Fruit fly (Drosophila melanogaster) Kc167 (cell line): ENCODE measurements around the gene CG7509.

ENCODE experiments used
- Myc ChIP-seq: fragments of >200 bp; optimal IDR thresholded peaks from 2 replicates; lab custom pipeline; 2017; ENCODE audit warnings: missing external identifiers
- Sin3A ChIP-seq: fragments of >200 bp; optimal IDR thresholded peaks from 2 replicates; lab custom pipeline; 2018; ENCODE audit warnings: missing external identifiers
- h ChIP-seq: fragments of >200 bp; optimal IDR thresholded peaks from 3 replicates; lab custom pipeline; 2018; ENCODE audit warnings: missing external identifiers
- insv ChIP-seq: fragments of >200 bp; optimal IDR thresholded peaks from 3 replicates; lab custom pipeline; 2018; ENCODE audit warnings: missing external identifiers
- psq ChIP-seq: fragments of >200 bp; optimal IDR thresholded peaks from 2 replicates; lab custom pipeline; 2017; ENCODE audit warnings: missing external identifiers
- ttk ChIP-seq: sonication (Bioruptor generic); optimal IDR thresholded peaks from 2 replicates; lab custom pipeline; 2017; ENCODE audit warnings: missing external identifiers

Gene CG7509

dm6 chr3L:4805174-4805573 lies at the start of gene CG7509:
Gene CG7509 (minus strand): TSS chr3L:4805274.
- no peak for TF ChIP-seq psq
- TF ChIP-seq Myc (lab: Kevin White, UChicago), result no peak
- TF ChIP-seq insv (lab: Kevin White, UChicago), result no peak
- no peak for TF ChIP-seq Sin3A
- TF ChIP-seq h (lab: Kevin White, UChicago), result no peak
- no peak for TF ChIP-seq ttk

DNA sequence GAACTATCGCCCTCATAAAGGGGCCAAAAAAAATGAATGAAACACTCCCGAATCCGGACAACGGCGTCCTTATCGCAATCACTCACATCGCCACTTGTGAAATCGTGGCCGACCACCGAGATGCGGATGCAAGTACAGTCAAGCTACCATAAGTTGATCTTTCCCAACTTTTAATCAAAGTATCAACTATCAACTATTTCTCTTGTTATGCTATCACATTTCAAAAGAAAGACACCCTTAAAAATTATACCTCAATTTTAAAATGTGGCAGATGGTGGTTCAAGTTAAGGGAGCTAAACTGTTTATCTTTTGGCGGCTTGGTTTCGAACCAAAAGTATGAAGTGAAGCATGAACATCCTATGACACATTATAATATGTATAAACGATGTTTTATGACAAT lies 49.1 kb upstream of the CG7509 start:
- TF ChIP-seq psq (no peak), ttk (no peak), Myc (lab: Kevin White, UChicago) (no peak), h (lab: Kevin White, UChicago) (no peak), insv (lab: Kevin White, UChicago) (no peak), Sin3A (no peak)

- TF ChIP-seq Myc (lab: Kevin White, UChicago) (no peak), ttk (no peak), insv (lab: Kevin White, UChicago) (no peak), Sin3A (no peak), psq (no peak), h (lab: Kevin White, UChicago) (no peak)
These were observed 48.0 kb upstream of the CG7509 start for dm6 chr3L:4853070-4853469.

- no peak for TF ChIP-seq insv (lab: Kevin White, UChicago)
- no peak for TF ChIP-seq psq
- TF ChIP-seq h (lab: Kevin White, UChicago), result no peak
- TF ChIP-seq Sin3A, result no peak
- TF ChIP-seq Myc (lab: Kevin White, UChicago), result no peak
- no peak for TF ChIP-seq ttk
These were observed 47.5 kb upstream of the CG7509 start, which contains the start of gene CG32237 for dm6 chr3L:4852411-4853050. Gene CG32237 (minus strand): TSS chr3L:4852461.

DNA sequence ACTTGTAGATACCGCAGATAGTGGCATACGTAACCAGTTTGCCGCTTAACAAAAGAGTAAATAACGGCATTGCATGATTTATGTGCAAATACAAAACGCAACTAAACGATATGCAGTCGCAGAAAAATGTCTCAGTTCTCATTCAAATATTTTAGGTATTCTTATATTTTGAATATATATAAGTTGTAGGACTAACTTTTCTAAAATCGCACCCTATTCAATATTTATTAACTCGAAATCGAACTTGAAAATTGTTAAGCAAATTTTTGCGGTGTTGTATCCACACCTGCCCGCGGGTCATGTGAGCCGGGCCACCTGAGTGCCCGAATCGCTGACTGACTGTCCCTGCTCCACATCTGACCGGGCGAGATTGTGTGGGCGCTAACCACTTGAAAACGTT lies 43.0 kb upstream of the CG7509 start:
- no peak for TF ChIP-seq psq
- no peak for TF ChIP-seq h (lab: Kevin White, UChicago)

dm6 chr3L:4844792-4845191 lies 39.7 kb upstream of the CG7509 start:
- TF ChIP-seq insv (lab: Kevin White, UChicago), result no peak
- TF ChIP-seq Sin3A, result no peak
- TF ChIP-seq Myc (lab: Kevin White, UChicago), result no peak
- no peak for TF ChIP-seq psq
- no peak for TF ChIP-seq ttk
- TF ChIP-seq h (lab: Kevin White, UChicago), result no peak

DNA sequence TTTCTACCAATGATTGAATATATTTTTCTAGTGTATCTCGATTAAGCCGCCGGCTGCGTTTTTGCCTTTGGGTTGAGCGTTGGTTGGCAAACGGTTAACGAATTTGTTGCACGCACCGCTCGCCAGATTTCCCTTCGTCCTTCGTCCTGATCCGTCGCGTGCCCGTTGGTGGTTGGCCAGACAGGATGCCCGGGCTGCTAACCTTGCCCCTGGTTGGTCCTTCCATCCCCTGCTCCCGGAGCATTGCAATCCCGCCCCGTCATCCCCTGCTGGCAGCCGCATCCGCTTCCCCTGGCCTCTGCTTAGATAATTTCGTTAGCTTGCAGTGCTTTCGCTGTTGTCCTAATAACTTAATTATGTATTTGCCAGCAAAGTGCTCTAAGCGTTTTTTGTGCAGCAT lies 38.4 kb upstream of the CG7509 start:
- no peak for TF ChIP-seq Myc (lab: Kevin White, UChicago)
- TF ChIP-seq h (lab: Kevin White, UChicago), result no peak
- TF ChIP-seq insv (lab: Kevin White, UChicago), result no peak
- no peak for TF ChIP-seq Sin3A
- TF ChIP-seq ttk, result no peak
- no peak for TF ChIP-seq psq

- TF ChIP-seq Sin3A, result no peak
- TF ChIP-seq ttk, result no peak
- no peak for TF ChIP-seq h (lab: Kevin White, UChicago)
- TF ChIP-seq insv (lab: Kevin White, UChicago), result no peak
- no peak for TF ChIP-seq Myc (lab: Kevin White, UChicago)
- no peak for TF ChIP-seq psq
These were observed 37.6 kb upstream of the CG7509 start for dm6 chr3L:4842710-4843109.

- TF ChIP-seq psq (no peak), Myc (lab: Kevin White, UChicago) (no peak), Sin3A (no peak)
These were observed 35.2 kb upstream of the CG7509 start, which contains the start of gene CG13707 for dm6 chr3L:4840039-4840939. Gene CG13707 (minus strand): TSS chr3L:4840108.

DNA sequence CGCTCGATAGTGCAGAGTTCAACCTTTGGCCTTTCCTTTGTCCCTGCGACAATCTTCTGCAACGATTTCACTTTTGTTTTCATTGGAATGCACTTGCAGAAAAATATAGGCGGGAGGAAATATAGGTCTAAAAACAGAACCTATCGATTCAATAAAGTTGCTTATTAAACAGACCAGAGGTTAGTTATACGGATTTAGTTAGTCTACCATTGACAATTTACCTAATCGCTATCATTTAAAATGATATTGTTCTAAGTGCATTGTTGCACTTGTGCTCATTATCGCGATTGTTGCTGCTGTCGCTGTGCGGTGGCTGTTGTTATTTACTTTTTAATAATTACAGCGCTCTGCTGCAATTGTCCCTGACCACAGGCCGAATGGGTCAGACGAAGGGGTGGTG lies 31.3 kb upstream of the CG7509 start:
- TF ChIP-seq h (lab: Kevin White, UChicago) (no peak), ttk (no peak), insv (lab: Kevin White, UChicago) (no peak), psq (no peak), Sin3A (no peak), Myc (lab: Kevin White, UChicago) (no peak)

dm6 chr3L:4835005-4835404 lies 29.9 kb upstream of the CG7509 start:
- TF ChIP-seq Sin3A, result no peak
- TF ChIP-seq Myc (lab: Kevin White, UChicago), result no peak
- TF ChIP-seq insv (lab: Kevin White, UChicago), result no peak
- no peak for TF ChIP-seq ttk
- TF ChIP-seq h (lab: Kevin White, UChicago), result no peak
- TF ChIP-seq psq, result no peak

dm6 chr3L:4833491-4833890 lies 28.4 kb upstream of the CG7509 start, which contains the start of gene CG13708:
Gene CG13708 (minus strand): TSS chr3L:4833591.
- TF ChIP-seq h (lab: Kevin White, UChicago) (no peak), Myc (lab: Kevin White, UChicago) (no peak), insv (lab: Kevin White, UChicago) (no peak), Sin3A (no peak), psq (no peak), ttk (no peak)

DNA sequence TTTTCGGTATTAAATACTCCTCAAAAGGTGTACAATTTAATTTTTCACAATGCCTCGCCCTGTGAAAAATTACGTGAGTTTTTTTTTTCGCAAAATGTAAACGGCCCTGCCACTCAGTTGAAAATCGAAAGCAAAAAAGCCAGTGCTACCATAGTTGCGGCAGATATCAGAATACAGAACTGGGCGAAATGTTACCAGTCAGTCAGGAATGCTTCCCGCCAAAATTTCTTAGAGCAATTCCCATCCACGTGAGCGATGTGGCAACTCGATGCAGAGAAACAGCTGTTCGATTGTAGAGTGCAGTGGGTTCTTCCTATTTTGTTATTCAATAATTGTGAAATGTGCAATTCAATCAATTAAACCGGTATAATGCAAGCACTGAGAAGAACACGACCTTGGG lies 20.5 kb upstream of the CG7509 start, which contains the start of the genes Dhc64C and LeuRS-m:
TSS of gene Dhc64C (minus strand) at position 104 of the 400 bp plus-strand sequence.
TSS of gene LeuRS-m (plus strand) at position 270 of the 400 bp plus-strand sequence.
- TF ChIP-seq insv (lab: Kevin White, UChicago) (no peak), psq (no peak), Sin3A (no peak), h (lab: Kevin White, UChicago) (no peak), ttk (no peak), Myc (lab: Kevin White, UChicago) (no peak)
